Worm (Caenorhabditis elegans): Measurements from ENCODE around the gene C29F7.2.

C29F7.2 gene

DNA sequence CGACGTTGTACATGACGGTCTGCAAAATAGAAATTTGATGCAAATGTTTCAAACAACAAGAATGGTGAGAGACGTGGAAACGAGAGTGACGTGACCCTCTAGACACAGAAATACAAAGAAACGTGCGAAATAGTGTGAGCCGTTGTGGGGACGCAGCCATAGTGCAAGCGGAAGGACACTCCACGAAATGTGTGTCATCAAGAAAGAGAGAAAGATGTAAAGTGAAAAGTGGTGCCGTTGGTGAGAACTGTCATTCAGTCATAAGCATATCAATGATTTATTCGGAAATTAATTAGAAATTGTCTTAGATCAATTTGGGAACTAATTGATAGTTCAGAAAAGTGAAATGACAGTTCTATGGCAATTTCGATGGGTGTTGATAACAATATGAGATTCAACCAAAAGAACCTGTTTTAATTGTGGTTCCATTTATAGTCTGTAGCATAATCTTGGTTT lies 4.0 kb downstream of the C29F7.2 start, which contains the start of gene C29F7.3 (continued):
- TF ChIP-seq ceh-62 (tag; optimal IDR thresholded peaks at IDR 0.05), result no peak
- TF ChIP-seq ces-1 (GFP tag; optimal IDR thresholded peaks at IDR 0.05), result no peak
- TF ChIP-seq lim-7 (GFP tag; IDR thresholded peaks at IDR 0.05), result no peak
- TF ChIP-seq madf-5 (GFP tag; IDR thresholded peaks at IDR 0.05), result no peak
- TF ChIP-seq nhr-48 (tag; optimal IDR thresholded peaks at IDR 0.05), result peak; percentile 61
- peak; percentile 67 for TF ChIP-seq T20F7.1 (GFP tag; optimal IDR thresholded peaks at IDR 0.05)
- TF ChIP-seq nhr-237 (tag; optimal IDR thresholded peaks at IDR 0.05), result no peak
- TF ChIP-seq pha-4 (GFP tag; IDR thresholded peaks at IDR 0.05), result no peak
- TF ChIP-seq pha-4 (tag; optimal IDR thresholded peaks at IDR 0.05), result no peak
- TF ChIP-seq pqm-1 (tag; optimal IDR thresholded peaks at IDR 0.05), result no peak
- TF ChIP-seq ceh-32 (tag; optimal IDR thresholded peaks at IDR 0.05; ENCODE audit: poor library complexity), result no peak
- TF ChIP-seq hif-1 (tag; optimal IDR thresholded peaks at IDR 0.05), result no peak
- TF ChIP-seq nhr-41 (GFP tag; IDR thresholded peaks at IDR 0.05), result no peak
- no peak for TF ChIP-seq ceh-28 (tag; optimal IDR thresholded peaks at IDR 0.05)
- TF ChIP-seq ZK546.5 (tag; optimal IDR thresholded peaks at IDR 0.05), result no peak

DNA sequence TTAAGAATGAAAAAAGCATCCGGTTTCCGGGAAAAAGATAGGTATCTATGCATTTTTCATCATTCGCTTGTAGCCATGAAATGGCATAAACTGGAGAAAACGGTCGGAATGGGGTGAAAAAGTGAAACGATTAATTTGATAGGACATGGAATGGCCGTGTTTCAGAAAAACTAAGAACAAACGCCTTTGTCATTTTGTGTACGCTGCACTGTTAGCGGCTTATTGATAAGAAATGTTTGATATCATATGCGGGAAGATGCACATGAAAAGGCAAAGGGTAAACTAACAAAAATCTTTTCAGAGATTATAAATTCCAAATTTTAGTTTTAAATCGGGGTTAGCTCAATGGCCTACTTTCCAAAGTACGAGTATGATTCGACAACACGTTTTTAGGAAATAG lies 5.2 kb downstream of the C29F7.2 start:
- no peak for TF ChIP-seq mdt-29 (GFP tag; IDR thresholded peaks at IDR 0.05)
- no peak for TF ChIP-seq hlh-11 (tag; optimal IDR thresholded peaks at IDR 0.05)
- no peak for TF ChIP-seq lim-7 (GFP tag; IDR thresholded peaks at IDR 0.05)
- TF ChIP-seq spr-1 (tag; optimal IDR thresholded peaks at IDR 0.05), result no peak
- no peak for TF ChIP-seq F26F4.8 (GFP tag; conservative IDR thresholded peaks at IDR 0.05)
- TF ChIP-seq madf-9 (GFP tag; conservative IDR thresholded peaks at IDR 0.05), result no peak
- TF ChIP-seq hif-1 (tag; optimal IDR thresholded peaks at IDR 0.05), result no peak
- TF ChIP-seq skn-1 (tag; optimal IDR thresholded peaks at IDR 0.05), result no peak
- TF ChIP-seq daf-16 (GFP tag; optimal IDR thresholded peaks at IDR 0.05), result no peak
- TF ChIP-seq daf-16 (tag; optimal IDR thresholded peaks at IDR 0.05), result peak; percentile 71
- TF ChIP-seq php-3 (GFP tag; IDR thresholded peaks at IDR 0.05), result no peak
- no peak for TF ChIP-seq lsy-2 (tag; optimal IDR thresholded peaks at IDR 0.05)
- TF ChIP-seq fos-1 (tag; optimal IDR thresholded peaks at IDR 0.05), result no peak
- TF ChIP-seq ztf-7 (tag; optimal IDR thresholded peaks at IDR 0.05), result no peak
- TF ChIP-seq ctbp-1 (GFP tag; IDR thresholded peaks at IDR 0.05), result no peak
- no peak for TF ChIP-seq nhr-25 (tag; optimal IDR thresholded peaks at IDR 0.05; ENCODE audit: borderline replicate concordance, insufficient read depth)
- TF ChIP-seq ceh-82 (tag; optimal IDR thresholded peaks at IDR 0.05), result no peak
- TF ChIP-seq vab-7 (GFP tag; IDR thresholded peaks at IDR 0.05), result no peak
- TF ChIP-seq aha-1 (tag), result peak; percentile 57
- TF ChIP-seq lin-29 (GFP tag; IDR thresholded peaks at IDR 0.05), result no peak
- TF ChIP-seq daf-12 (tag; optimal IDR thresholded peaks at IDR 0.05), result no peak
- TF ChIP-seq ceh-62 (tag; optimal IDR thresholded peaks at IDR 0.05), result no peak
- no peak for TF ChIP-seq dmd-8 (GFP tag; IDR thresholded peaks at IDR 0.05)
- TF ChIP-seq dmd-6 (GFP tag; IDR thresholded peaks at IDR 0.05), result peak; percentile 72
- TF ChIP-seq nhr-42 (GFP tag; IDR thresholded peaks at IDR 0.05), result no peak
- peak; percentile 63 for TF ChIP-seq nhr-28 (tag; optimal IDR thresholded peaks at IDR 0.05)
- no peak for TF ChIP-seq ZK546.5 (tag; optimal IDR thresholded peaks at IDR 0.05)
- TF ChIP-seq daf-8 (GFP tag; IDR thresholded peaks at IDR 0.05), result no peak
- no peak for TF ChIP-seq lin-1 (GFP tag; IDR thresholded peaks at IDR 0.05)
- peak; percentile 67 for TF ChIP-seq pqm-1 (tag; optimal IDR thresholded peaks at IDR 0.05)
- no peak for TF ChIP-seq mes-2 (tag; optimal IDR thresholded peaks at IDR 0.05; ENCODE audit: poor library complexity, severe bottlenecking)
- TF ChIP-seq nhr-48 (tag; optimal IDR thresholded peaks at IDR 0.05), result no peak
- TF ChIP-seq gei-8 (GFP tag; optimal IDR thresholded peaks at IDR 0.05), result no peak
- TF ChIP-seq Y75B8A.6 (GFP tag; IDR thresholded peaks at IDR 0.05), result no peak
- TF ChIP-seq ama-1 (optimal IDR thresholded peaks at IDR 0.05), result no peak

Data from whole organism, L4 larva.